Fruit fly (Drosophila melanogaster) whole organism, embryonic: Measurements from ENCODE around the gene Gdi.

Experiments
- Aef1 ChIP-seq: fragments of 200-800 bp; sonication (Bioruptor generic); IDR thresholded peaks from 3 replicates; pipeline ENCODE4 v1.3.6; 2022; ENCODE audit warnings: missing biosample characterization, missing genetic modification characterization
- Antp ChIP-seq: fragments of 200-800 bp; sonication (Bioruptor generic); optimal IDR thresholded peaks from 3 replicates; lab custom pipeline; 2016; ENCODE audit warnings: missing biosample characterization, missing genetic modification characterization
- Atf-2 ChIP-seq: fragments of 200-800 bp; sonication (Bioruptor generic); optimal IDR thresholded peaks from 2 replicates; lab custom pipeline; 2016; ENCODE audit warnings: missing biosample characterization, missing genetic modification characterization
- Atf3 ChIP-seq: fragments of 200-800 bp; sonication (Bioruptor generic); optimal IDR thresholded peaks from 3 replicates; lab custom pipeline; 2016; ENCODE audit warnings: missing biosample characterization, missing genetic modification characterization
- BEAF-32 ChIP-seq: fragments of 200-800 bp; sonication (Bioruptor generic); optimal IDR thresholded peaks from 3 replicates; lab custom pipeline; 2017; ENCODE audit warnings: missing biosample characterization, missing genetic modification characterization, mild to moderate bottlenecking, moderate library complexity, missing genetic modification reagents
- CG11456 ChIP-seq: fragments of 200-800 bp; sonication (Bioruptor generic); IDR thresholded peaks from 3 replicates; pipeline ENCODE4 v1.3.6; 2022; ENCODE audit warnings: missing biosample characterization, missing genetic modification characterization
- CG1233 ChIP-seq: fragments of 200-800 bp; sonication (Bioruptor generic); optimal IDR thresholded peaks from 4 replicates; lab custom pipeline; 2018; ENCODE audit warnings: missing biosample characterization, mild to moderate bottlenecking, missing genetic modification characterization
- CG13287 ChIP-seq: fragments of 200-800 bp; sonication (Bioruptor generic); IDR thresholded peaks from 2 replicates; pipeline ENCODE4 v1.3.6; 2022; ENCODE audit warnings: missing biosample characterization, missing genetic modification characterization; ENCODE audit not compliant: partially characterized antibody
- CG13424 ChIP-seq: fragments of 200-800 bp; sonication (Bioruptor generic); optimal IDR thresholded peaks from 2 replicates; lab custom pipeline; 2019; ENCODE audit warnings: missing biosample characterization, mild to moderate bottlenecking, missing genetic modification characterization, moderate library complexity
- CG14441 ChIP-seq: fragments of 200-800 bp; sonication (Bioruptor generic); IDR thresholded peaks from 2 replicates; pipeline ENCODE4 v1.3.6; 2022; ENCODE audit warnings: missing biosample characterization, missing genetic modification characterization
- CG15514 ChIP-seq: fragments of 200-800 bp; sonication (Bioruptor generic); optimal IDR thresholded peaks from 3 replicates; lab custom pipeline; 2017; ENCODE audit warnings: missing biosample characterization, missing genetic modification characterization, mild to moderate bottlenecking, moderate library complexity, missing genetic modification reagents
- CG17328 ChIP-seq: fragments of 200-800 bp; sonication (Bioruptor generic); IDR thresholded peaks from 2 replicates; pipeline ENCODE4 v1.3.6; 2022; ENCODE audit warnings: missing biosample characterization, missing genetic modification characterization
- CG18011 ChIP-seq: fragments of 200-800 bp; sonication (Bioruptor generic); optimal IDR thresholded peaks from 2 replicates; lab custom pipeline; 2017; ENCODE audit warnings: missing biosample characterization, missing genetic modification characterization, mild to moderate bottlenecking, moderate library complexity, missing genotype
- CG18476 ChIP-seq: fragments of 200-800 bp; sonication (Bioruptor generic); optimal IDR thresholded peaks from 2 replicates; lab custom pipeline; 2016; ENCODE audit warnings: missing biosample characterization, mild to moderate bottlenecking, missing genetic modification characterization
- CG2116 ChIP-seq: fragments of 200-800 bp; sonication (Bioruptor generic); optimal IDR thresholded peaks from 3 replicates; lab custom pipeline; 2018; ENCODE audit warnings: missing biosample characterization, mild to moderate bottlenecking, missing genetic modification characterization
- CG32772 ChIP-seq: fragments of 200-800 bp; sonication (Bioruptor generic); IDR thresholded peaks from 2 replicates; pipeline ENCODE4 v1.3.6; 2022; ENCODE audit warnings: missing biosample characterization, missing genetic modification characterization
- CG33557 ChIP-seq: fragments of 200-800 bp; sonication (Bioruptor generic); optimal IDR thresholded peaks from 2 replicates; lab custom pipeline; 2019; ENCODE audit warnings: missing biosample characterization, mild to moderate bottlenecking, missing genetic modification characterization, moderate library complexity
- CG34422 ChIP-seq: fragments of 200-800 bp; sonication (Bioruptor generic); IDR thresholded peaks from 3 replicates; pipeline ENCODE4 v1.3.6; 2022; ENCODE audit warnings: missing biosample characterization, missing genetic modification characterization
- CG7357 ChIP-seq: fragments of 200-800 bp; sonication (Bioruptor generic); IDR thresholded peaks from 3 replicates; pipeline ENCODE4 v1.3.6; 2022; ENCODE audit warnings: missing biosample characterization, missing genetic modification characterization
- CG7839 ChIP-seq: fragments of 200-800 bp; sonication (Bioruptor generic); optimal IDR thresholded peaks from 3 replicates; lab custom pipeline; 2018; ENCODE audit warnings: missing biosample characterization, mild to moderate bottlenecking, missing genetic modification characterization, moderate library complexity
- CG8478 ChIP-seq: fragments of >200 bp; optimal IDR thresholded peaks from 2 replicates; lab custom pipeline; 2018
- Dad ChIP-seq: fragments of 200-800 bp; sonication (Bioruptor generic); optimal IDR thresholded peaks from 3 replicates; lab custom pipeline; 2016; ENCODE audit warnings: missing biosample characterization, missing genetic modification characterization
- HLHmδ ChIP-seq: fragments of 200-800 bp; sonication (Bioruptor generic); optimal IDR thresholded peaks from 2 replicates; lab custom pipeline; 2018; ENCODE audit warnings: missing biosample characterization, mild to moderate bottlenecking, missing genetic modification characterization, moderate library complexity
- Med ChIP-seq: fragments of 200-800 bp; sonication (Bioruptor generic); peaks from one replicate; lab custom pipeline; 2016; ENCODE audit warnings: missing biosample characterization, missing genetic modification characterization, mild to moderate bottlenecking, inconsistent platforms, moderate library complexity
- Nf-YC ChIP-seq: fragments of 200-800 bp; optimal IDR thresholded peaks from 3 replicates; lab custom pipeline; 2019; ENCODE audit warnings: missing biosample characterization, mild to moderate bottlenecking, missing genetic modification characterization, moderate library complexity
- Sox100B ChIP-seq: fragments of 200-800 bp; sonication (Bioruptor generic); optimal IDR thresholded peaks from 3 replicates; lab custom pipeline; 2018; ENCODE audit warnings: missing biosample characterization, mild to moderate bottlenecking, missing genetic modification characterization
- Spps ChIP-seq: fragments of 200-800 bp; sonication (Bioruptor generic); optimal IDR thresholded peaks from 2 replicates; lab custom pipeline; 2018; ENCODE audit warnings: missing biosample characterization, mild to moderate bottlenecking, missing genetic modification characterization
- Xbp1 ChIP-seq: fragments of 200-800 bp; sonication (Bioruptor generic); optimal IDR thresholded peaks from 3 replicates; lab custom pipeline; 2016; ENCODE audit warnings: missing biosample characterization, mild to moderate bottlenecking, missing genetic modification characterization
- abd-A ChIP-seq: fragments of 200-800 bp; sonication (Bioruptor generic); optimal IDR thresholded peaks from 3 replicates; lab custom pipeline; 2019; ENCODE audit warnings: missing biosample characterization, mild to moderate bottlenecking, missing genetic modification characterization, moderate library complexity
- ac ChIP-seq: fragments of 200-800 bp; sonication (Bioruptor generic); optimal IDR thresholded peaks from 3 replicates; lab custom pipeline; 2017; ENCODE audit warnings: missing biosample characterization, mild to moderate bottlenecking, missing genetic modification characterization
- aop ChIP-seq: fragments of 200-800 bp; sonication (Bioruptor generic); IDR thresholded peaks from 2 replicates; pipeline ENCODE4 v1.3.6; 2022; ENCODE audit warnings: missing biosample characterization, missing genetic modification characterization
- br ChIP-seq: fragments of >200 bp; optimal IDR thresholded peaks from 2 replicates; lab custom pipeline; 2017
- bsh ChIP-seq, 2 experiments: fragments of 200-800 bp; sonication (Bioruptor generic); optimal IDR thresholded peaks; 2 replicates each; lab custom pipeline; 2017 to 2018; ENCODE audit warnings: mild to moderate bottlenecking in 2 of 2, missing biosample characterization in 2 of 2, missing genetic modification characterization in 2 of 2, moderate library complexity in 1 of 2
- eve ChIP-seq, 2 experiments: fragments of >200 bp; optimal IDR thresholded peaks; 2 replicates each; lab custom pipeline; 2017; ENCODE audit warnings: missing biosample characterization in 2 of 2, missing genetic modification characterization in 2 of 2
- fd102C ChIP-seq: fragments of 200-800 bp; sonication (Bioruptor generic); optimal IDR thresholded peaks from 2 replicates; lab custom pipeline; 2018; ENCODE audit warnings: missing biosample characterization, mild to moderate bottlenecking, missing genetic modification characterization, moderate library complexity
- gce ChIP-seq: fragments of 200-800 bp; sonication (Bioruptor generic); IDR thresholded peaks from 3 replicates; pipeline ENCODE4 v1.3.6; 2022; ENCODE audit warnings: missing biosample characterization, missing genetic modification characterization
- gsb ChIP-seq: fragments of 200-800 bp; sonication (Bioruptor generic); IDR thresholded peaks from 2 replicates; pipeline ENCODE4 v1.3.6; 2022; ENCODE audit warnings: missing biosample characterization, missing genetic modification characterization
- ham ChIP-seq: fragments of 200-800 bp; sonication (Bioruptor generic); IDR thresholded peaks from 2 replicates; pipeline ENCODE4 v1.3.6; 2022; ENCODE audit warnings: missing biosample characterization, missing genetic modification characterization
- hb ChIP-seq: fragments of 200-800 bp; sonication (Bioruptor generic); IDR thresholded peaks from 3 replicates; pipeline ENCODE4 v1.3.6; 2022; ENCODE audit warnings: missing biosample characterization, missing genetic modification characterization; ENCODE audit not compliant: partially characterized antibody
- hbn ChIP-seq: fragments of 200-800 bp; sonication (Bioruptor generic); IDR thresholded peaks from 2 replicates; pipeline ENCODE4 v1.3.6; 2022; ENCODE audit warnings: missing biosample characterization, missing genetic modification characterization; ENCODE audit not compliant: partially characterized antibody
- insv ChIP-seq, 2 experiments: fragments of 200-800 bp; sonication (Bioruptor generic); optimal IDR thresholded peaks; 3 replicates each; lab custom pipeline; 2016 to 2018; ENCODE audit warnings: missing biosample characterization in 2 of 2, missing genetic modification characterization in 2 of 2
- kay ChIP-seq: fragments of 200-800 bp; sonication (Bioruptor generic); optimal IDR thresholded peaks from 2 replicates; lab custom pipeline; 2016; ENCODE audit warnings: missing biosample characterization, missing genetic modification characterization
- org-1 ChIP-seq: fragments of 200-800 bp; sonication (Bioruptor generic); optimal IDR thresholded peaks from 2 replicates; lab custom pipeline; 2017; ENCODE audit warnings: missing biosample characterization, missing genetic modification characterization
- pita ChIP-seq: fragments of 200-800 bp; sonication (Bioruptor generic); optimal IDR thresholded peaks from 2 replicates; lab custom pipeline; 2017; ENCODE audit warnings: missing biosample characterization, mild to moderate bottlenecking, missing genetic modification characterization
- sens ChIP-seq: fragments of 200-800 bp; sonication (Bioruptor generic); peaks from one replicate; lab custom pipeline; 2016; ENCODE audit warnings: missing biosample characterization, missing genetic modification characterization
- sisA ChIP-seq: fragments of 200-800 bp; sonication (Bioruptor generic); IDR thresholded peaks from 2 replicates; pipeline ENCODE4 v1.3.6; 2022; ENCODE audit warnings: missing biosample characterization, missing genetic modification characterization
- sob ChIP-seq: fragments of 200-800 bp; sonication (Bioruptor generic); IDR thresholded peaks from 2 replicates; pipeline ENCODE4 v1.3.6; 2022; ENCODE audit warnings: missing biosample characterization, missing genetic modification characterization
- tap ChIP-seq: fragments of 200-800 bp; optimal IDR thresholded peaks from 3 replicates; lab custom pipeline; 2019; ENCODE audit warnings: missing biosample characterization, mild to moderate bottlenecking, missing genetic modification characterization, moderate library complexity
- zf30C ChIP-seq: fragments of 200-800 bp; sonication (Bioruptor generic); optimal IDR thresholded peaks from 3 replicates; lab custom pipeline; 2018; ENCODE audit warnings: missing biosample characterization, mild to moderate bottlenecking, missing genetic modification characterization
- zfh1 ChIP-seq: fragments of 200-800 bp; sonication (Bioruptor generic); IDR thresholded peaks from 3 replicates; pipeline ENCODE4 v1.3.6; 2022; ENCODE audit warnings: missing biosample characterization, missing genetic modification characterization

The Gdi gene

dm6 chr2L:9502786-9503443 lies 8.2 kb upstream of the Gdi start (continued):
- no peak for TF ChIP-seq Antp (GFP tag; lab: Kevin White, UChicago)
- TF ChIP-seq ham: 0 out of 2 replicates have a peak, but pooled peaks have one; percentile 27
- peak; percentile 72; the same call in 1 of the 3 replicates for TF ChIP-seq gce (GFP tag; lab: Robert Waterston, UW)
- peak; percentile 77 for TF ChIP-seq CG11456 (GFP tag; lab: Robert Waterston, UW)
- no peak for TF ChIP-seq Atf-2 (GFP tag; lab: Kevin White, UChicago)
- peak; percentile 77 for TF ChIP-seq CG7839 (tag; lab: Kevin White, UChicago)
- TF ChIP-seq CG34422: peak; percentile 77
- no peak for TF ChIP-seq hbn (GFP tag; lab: Robert Waterston, UW)
- TF ChIP-seq CG14441 (GFP tag; lab: Robert Waterston, UW): peak; percentile 88
- peak; percentile 94 for TF ChIP-seq sens
- no peak for TF ChIP-seq HLHmδ (GFP tag; lab: Kevin White, UChicago)
- TF ChIP-seq Sox100B: peak; percentile 67
- TF ChIP-seq fd102C (GFP tag; lab: Kevin White, UChicago): no peak
- TF ChIP-seq CG32772 (GFP tag; lab: Robert Waterston, UW): peak; percentile 76
- TF ChIP-seq Med (GFP tag; lab: Kevin White, UChicago): peak; percentile 70
- TF ChIP-seq sob (GFP tag; lab: Robert Waterston, UW): peak; percentile 84
- TF ChIP-seq Aef1 (GFP tag; lab: Robert Waterston, UW): peak; percentile 77
- no peak for TF ChIP-seq BEAF-32
- peak; percentile 29 for TF ChIP-seq kay (GFP tag; lab: Kevin White, UChicago)
- peak; percentile 39; the same call in 1 of the 2 replicates for TF ChIP-seq aop (GFP tag; lab: Robert Waterston, UW)
- peak; percentile 81 for TF ChIP-seq Xbp1 (GFP tag; lab: Kevin White, UChicago)
- TF ChIP-seq CG17328 (GFP tag; lab: Robert Waterston, UW): peak; percentile 80
- TF ChIP-seq CG2116 (GFP tag; lab: Kevin White, UChicago): peak; percentile 10
- no peak for TF ChIP-seq CG33557 (GFP tag; lab: Kevin White, UChicago)
- peak; percentile 20 for TF ChIP-seq CG15514
- TF ChIP-seq org-1 (GFP tag; lab: Kevin White, UChicago): peak; percentile 33
- TF ChIP-seq sisA (GFP tag; lab: Robert Waterston, UW): peak; percentile 79
- TF ChIP-seq CG8478 (lab: Kevin White, UChicago): no peak
- 0 out of 3 replicates have a peak, but pooled peaks have one; percentile 10 for TF ChIP-seq hb
- peak; percentile 41; the same call in 1 of the 2 replicates for TF ChIP-seq gsb (GFP tag; lab: Robert Waterston, UW)
- no peak for TF ChIP-seq ac (GFP tag; lab: Kevin White, UChicago)
- TF ChIP-seq tap (tag; lab: Kevin White, UChicago): peak; percentile 32
- no peak for TF ChIP-seq zf30C
- peak; percentile 70; the same call in 2 of the 3 replicates for TF ChIP-seq zfh1 (GFP tag; lab: Robert Waterston, UW)
- TF ChIP-seq CG1233: peak; percentile 22
- TF ChIP-seq CG13287 (GFP tag; lab: Robert Waterston, UW): no peak; the same call in 1 of the 2 replicates
- peak; percentile 84 for TF ChIP-seq CG13424 (tag; lab: Kevin White, UChicago)
- peak; percentile 64; the same call in 2 of the 3 replicates for TF ChIP-seq CG7357 (GFP tag; lab: Robert Waterston, UW)
- no peak for TF ChIP-seq Nf-YC (tag; lab: Kevin White, UChicago)
- TF ChIP-seq CG18476 (GFP tag; lab: Kevin White, UChicago): peak; percentile 38
- peak in 1 of 2 experiments; percentile 36 for TF ChIP-seq eve (GFP tag; optimal IDR thresholded peaks at IDR 0.05; lab: Kevin White, UChicago)
- no peak for TF ChIP-seq Spps
- TF ChIP-seq insv (GFP tag; optimal IDR thresholded peaks at IDR 0.05; lab: Kevin White, UChicago): no peak
- TF ChIP-seq Dad: no peak
- TF ChIP-seq br: no peak
- TF ChIP-seq Atf3 (GFP tag; lab: Kevin White, UChicago): no peak
- TF ChIP-seq CG18011 (GFP tag; lab: Kevin White, UChicago): peak; percentile 13
- no peak for TF ChIP-seq pita (GFP tag; lab: Kevin White, UChicago)
- peak in 1 of 2 experiments; percentile 78 for TF ChIP-seq bsh (GFP tag; optimal IDR thresholded peaks at IDR 0.05; lab: Kevin White, UChicago)
- no peak for TF ChIP-seq abd-A (tag; lab: Kevin White, UChicago)
